Fruit fly (Drosophila melanogaster) whole organism, wandering third instar larva: ENCODE results near the gene mmd.

Source experiments
- Abd-B ChIP-seq: fragments of >200 bp; optimal IDR thresholded peaks from 2 replicates; lab custom pipeline; 2017; ENCODE audit warnings: missing biosample characterization, missing genetic modification characterization
- CG32264 ChIP-seq: fragments of 200-800 bp; sonication (Bioruptor generic); optimal IDR thresholded peaks from 2 replicates; lab custom pipeline; 2016; ENCODE audit warnings: missing biosample characterization, missing genetic modification characterization
- CG9705 ChIP-seq: fragments of 200-800 bp; sonication (Bioruptor generic); optimal IDR thresholded peaks from 2 replicates; lab custom pipeline; 2018; ENCODE audit warnings: missing biosample characterization, mild to moderate bottlenecking, missing genetic modification characterization
- Dfd ChIP-seq: fragments of >200 bp; optimal IDR thresholded peaks from 2 replicates; lab custom pipeline; 2017; ENCODE audit warnings: missing biosample characterization, missing genetic modification characterization
- Dif ChIP-seq: fragments of 200-275, 200-300 bp; sonication (Bioruptor generic); optimal IDR thresholded peaks from 2 replicates; lab custom pipeline; 2018; ENCODE audit warnings: missing biosample characterization, missing genetic modification characterization; ENCODE audit not compliant: partially characterized antibody
- GATAd ChIP-seq: sonication (Bioruptor generic); optimal IDR thresholded peaks from 2 replicates; lab custom pipeline; 2016; ENCODE audit warnings: missing biosample characterization, missing genetic modification characterization
- HLH106 ChIP-seq: fragments of 200-800 bp; optimal IDR thresholded peaks from 3 replicates; lab custom pipeline; 2019; ENCODE audit warnings: missing biosample characterization, mild to moderate bottlenecking, missing genetic modification characterization, moderate library complexity
- Hnf4 ChIP-seq: fragments of 200-800 bp; sonication (Bioruptor generic); optimal IDR thresholded peaks from 2 replicates; lab custom pipeline; 2016; ENCODE audit warnings: missing biosample characterization, mild to moderate bottlenecking, missing genetic modification characterization
- Mio ChIP-seq: sonication (Bioruptor generic); optimal IDR thresholded peaks from 2 replicates; lab custom pipeline; 2016; ENCODE audit warnings: missing biosample characterization, missing genetic modification characterization
- N ChIP-seq: fragments of >200 bp; optimal IDR thresholded peaks from 2 replicates; lab custom pipeline; 2018; ENCODE audit warnings: missing biosample characterization, missing external identifiers, missing genetic modification characterization
- OdsH ChIP-seq: fragments of 200-800 bp; sonication (Bioruptor generic); optimal IDR thresholded peaks from 2 replicates; lab custom pipeline; 2016; ENCODE audit warnings: missing biosample characterization, mild to moderate bottlenecking, missing genetic modification characterization
- Rel ChIP-seq, 2 experiments: fragments of 200-800 bp; sonication (Bioruptor generic) in 1 of 2; optimal IDR thresholded peaks; 2 replicates in 1 of 2; 3 replicates in 1 of 2; lab custom pipeline; 2016 to 2019; ENCODE audit warnings: mild to moderate bottlenecking in 2 of 2, missing biosample characterization in 2 of 2, missing genetic modification characterization in 2 of 2, moderate library complexity in 1 of 2
- Sp1 ChIP-seq: fragments of 200-800 bp; sonication (Bioruptor generic); optimal IDR thresholded peaks from 3 replicates; lab custom pipeline; 2019; ENCODE audit warnings: missing biosample characterization, mild to moderate bottlenecking, missing genetic modification characterization, moderate library complexity
- br ChIP-seq: fragments of 200-800 bp; sonication (Bioruptor generic); optimal IDR thresholded peaks from 2 replicates; lab custom pipeline; 2016; ENCODE audit warnings: missing biosample characterization, missing genetic modification characterization
- dl ChIP-seq, 2 experiments: fragments of 175-275, 200-275 bp in 1 of 2; fragments of 200-275 bp in 1 of 2; sonication (Bioruptor generic); optimal IDR thresholded peaks; lab custom pipeline; 2018; ENCODE audit warnings: mild to moderate bottlenecking in 2 of 2, missing biosample characterization in 2 of 2, missing genetic modification characterization in 2 of 2, moderate library complexity in 2 of 2; ENCODE audit not compliant: partially characterized antibody in 2 of 2, insufficient read depth in 1 of 2
- dsf ChIP-seq: sonication (Bioruptor generic); optimal IDR thresholded peaks from 2 replicates; lab custom pipeline; 2016; ENCODE audit warnings: missing biosample characterization, missing genetic modification characterization, borderline replicate concordance
- ey ChIP-seq: fragments of 200-800 bp; sonication (Bioruptor generic); optimal IDR thresholded peaks from 2 replicates; lab custom pipeline; 2016; ENCODE audit warnings: missing biosample characterization, missing genetic modification characterization
- foxo ChIP-seq, 2 experiments: fragments of 200-800 bp; sonication (Bioruptor generic); optimal IDR thresholded peaks; 2 replicates in 1 of 2; 3 replicates in 1 of 2; lab custom pipeline; 2016 to 2017; ENCODE audit warnings: missing biosample characterization in 2 of 2, missing genetic modification characterization in 2 of 2
- fru ChIP-seq: fragments of 200-800 bp; sonication (Bioruptor generic); optimal IDR thresholded peaks from 3 replicates; lab custom pipeline; 2016; ENCODE audit warnings: missing biosample characterization, mild to moderate bottlenecking, missing genetic modification characterization
- h ChIP-seq: fragments of 200-800 bp; sonication (Bioruptor generic); optimal IDR thresholded peaks from 3 replicates; lab custom pipeline; 2016; ENCODE audit warnings: missing biosample characterization, mild to moderate bottlenecking, missing genetic modification characterization
- psq ChIP-seq: fragments of 200-800 bp; sonication (Bioruptor generic); optimal IDR thresholded peaks from 3 replicates; lab custom pipeline; 2017; ENCODE audit warnings: missing biosample characterization, mild to moderate bottlenecking, missing genetic modification characterization, moderate library complexity
- sage ChIP-seq: fragments of 200-800 bp; sonication (Bioruptor generic); optimal IDR thresholded peaks from 2 replicates; lab custom pipeline; 2016; ENCODE audit warnings: missing biosample characterization, mild to moderate bottlenecking, missing genetic modification characterization
- sv ChIP-seq: fragments of 200-800 bp; sonication (Bioruptor generic); optimal IDR thresholded peaks from 3 replicates; lab custom pipeline; 2016; ENCODE audit warnings: missing biosample characterization, missing genetic modification characterization
- tai ChIP-seq: sonication (Bioruptor generic); optimal IDR thresholded peaks from 2 replicates; lab custom pipeline; 2016; ENCODE audit warnings: missing biosample characterization, missing genetic modification characterization
- usp ChIP-seq: fragments of >200 bp; optimal IDR thresholded peaks from 2 replicates; lab custom pipeline; 2017; ENCODE audit warnings: missing biosample characterization, missing genetic modification characterization
- woc ChIP-seq: sonication (Bioruptor generic); optimal IDR thresholded peaks from 2 replicates; lab custom pipeline; 2016; ENCODE audit warnings: missing biosample characterization, mild to moderate bottlenecking, missing genetic modification characterization

Gene mmd

dm6 chrX:15944735-15945323, 28.1 kb downstream of the mmd start, which contains the start of gene Rrp47:
Gene Rrp47, plus strand, starts transcription at chrX:15944897.
- TF ChIP-seq GATAd (GFP tag; lab: Kevin White, UChicago): no peak
- TF ChIP-seq h (GFP tag; lab: Kevin White, UChicago): peak; percentile 3
- no peak for TF ChIP-seq HLH106 (tag; lab: Kevin White, UChicago)
- no peak for TF ChIP-seq fru (GFP tag; lab: Kevin White, UChicago)
- TF ChIP-seq Rel (GFP tag; optimal IDR thresholded peaks at IDR 0.05; lab: Kevin White, UChicago): no peak
- no peak for TF ChIP-seq Rel (tag; optimal IDR thresholded peaks at IDR 0.05; lab: Kevin White, UChicago)
- no peak for TF ChIP-seq usp (GFP tag; lab: Kevin White, UChicago)
- TF ChIP-seq N: peak; percentile 65
- TF ChIP-seq dl (GFP tag; optimal IDR thresholded peaks at IDR 0.05; lab: Kevin White, UChicago; ENCODE audit: insufficient read depth in 1 of 2, partially characterized antibody in 2 of 2): no peak
- TF ChIP-seq psq (GFP tag; lab: Kevin White, UChicago): no peak
- TF ChIP-seq, all 38 proteins: peak for 2

- TF ChIP-seq foxo (GFP tag; optimal IDR thresholded peaks at IDR 0.05; lab: Kevin White, UChicago) (no peak), OdsH (GFP tag; lab: Kevin White, UChicago) (no peak), CG32264 (GFP tag; lab: Kevin White, UChicago) (no peak), Hnf4 (GFP tag; lab: Kevin White, UChicago) (no peak), br (no peak), HLH106 (tag; lab: Kevin White, UChicago) (no peak), N (no peak), sv (GFP tag; lab: Kevin White, UChicago) (no peak), woc (GFP tag; lab: Kevin White, UChicago) (no peak), Sp1 (GFP tag; lab: Kevin White, UChicago) (no peak), Dfd (GFP tag; lab: Kevin White, UChicago) (no peak)
These were observed 31.4 kb downstream of the mmd start for dm6 chrX:15941527-15941926.

dm6 chrX:15940956-15941246, 32.1 kb downstream of the mmd start, which contains the start of gene CG8924:
Gene CG8924, plus strand, starts transcription at chrX:15941077.
- no peak for TF ChIP-seq sage (GFP tag; lab: Kevin White, UChicago)
- TF ChIP-seq br: no peak
- TF ChIP-seq h (GFP tag; lab: Kevin White, UChicago): no peak
- no peak for TF ChIP-seq Dif (GFP tag; lab: Kevin White, UChicago)
- no peak for TF ChIP-seq dl (GFP tag; optimal IDR thresholded peaks at IDR 0.05; lab: Kevin White, UChicago; ENCODE audit: insufficient read depth in 1 of 2, partially characterized antibody in 2 of 2)
- no peak for TF ChIP-seq Sp1 (GFP tag; lab: Kevin White, UChicago)
- no peak for TF ChIP-seq CG9705 (GFP tag; lab: Kevin White, UChicago)
- no peak for TF ChIP-seq dsf (GFP tag; lab: Kevin White, UChicago)
- no peak for TF ChIP-seq foxo (GFP tag; optimal IDR thresholded peaks at IDR 0.05; lab: Kevin White, UChicago)
- TF ChIP-seq psq (GFP tag; lab: Kevin White, UChicago): no peak
- no peak for TF ChIP-seq Mio
- no peak for TF ChIP-seq Abd-B (GFP tag; lab: Kevin White, UChicago)
- TF ChIP-seq CG32264 (GFP tag; lab: Kevin White, UChicago): no peak
- TF ChIP-seq fru (GFP tag; lab: Kevin White, UChicago): no peak
- no peak for TF ChIP-seq OdsH (GFP tag; lab: Kevin White, UChicago)
- no peak for TF ChIP-seq tai (GFP tag; lab: Kevin White, UChicago)
- no peak for TF ChIP-seq ey (GFP tag; lab: Kevin White, UChicago)
- no peak for TF ChIP-seq GATAd (GFP tag; lab: Kevin White, UChicago)
- no peak for TF ChIP-seq usp (GFP tag; lab: Kevin White, UChicago)

dm6 chrX:15940105-15940955, 32.6 kb downstream of the mmd start, which contains the start of gene Stim:
Gene Stim, minus strand, starts transcription at chrX:15940451.
- no peak for TF ChIP-seq Rel (GFP tag; optimal IDR thresholded peaks at IDR 0.05; lab: Kevin White, UChicago)
- TF ChIP-seq Rel (tag; optimal IDR thresholded peaks at IDR 0.05; lab: Kevin White, UChicago): peak; percentile 86
- TF ChIP-seq Abd-B (GFP tag; lab: Kevin White, UChicago): no peak
- TF ChIP-seq N: peak; percentile 67
- TF ChIP-seq sv (GFP tag; lab: Kevin White, UChicago): no peak

- TF ChIP-seq woc (GFP tag; lab: Kevin White, UChicago): peak; percentile 6
- TF ChIP-seq tai (GFP tag; lab: Kevin White, UChicago): no peak
- TF ChIP-seq, all 38 proteins: peak for 1
These were observed 38.8 kb downstream of the mmd start for dm6 chrX:15934226-15934547.
